Worm (Caenorhabditis elegans) whole organism, L4 larva: ENCODE measurements around the gene W02H3.1.

Experiments
- ama-1 ChIP-seq: fragments of 150-350 bp; optimal IDR thresholded peaks from 2 replicates; lab custom pipeline; 2014; ENCODE audit warnings: inconsistent platforms, mixed read lengths
- arid-1 ChIP-seq: fragments of 200-800 bp; sonication (Bioruptor generic); conservative IDR thresholded peaks from 2 replicates; pipeline ENCODE4 v1.3.6; 2022; ENCODE audit warnings: missing genetic modification reagents, missing genetic modification characterization, missing compliant biosample characterization
- ces-1 ChIP-seq: fragments of 150-350 bp; sonication (generic microtip); optimal IDR thresholded peaks from 4 replicates; lab custom pipeline; 2014; ENCODE audit warnings: missing biosample characterization, missing genetic modification reagents, missing genetic modification characterization
- daf-8 ChIP-seq: fragments of 200-800 bp; sonication (Bioruptor generic); IDR thresholded peaks from 2 replicates; pipeline ENCODE4 v1.3.6; 2022; ENCODE audit warnings: missing genetic modification characterization, missing compliant biosample characterization
- jun-1 ChIP-seq: fragments of 150-350 bp; optimal IDR thresholded peaks from 2 replicates; lab custom pipeline; 2014; ENCODE audit warnings: missing biosample characterization, missing genetic modification reagents, missing genetic modification characterization
- lin-1 ChIP-seq: fragments of 200-800 bp; sonication (Bioruptor generic); IDR thresholded peaks from 2 replicates; pipeline ENCODE4 v1.3.6; 2022; ENCODE audit warnings: missing genetic modification reagents, missing genetic modification characterization, missing compliant biosample characterization
- lir-3 ChIP-seq: sonication (generic microtip); optimal IDR thresholded peaks from 2 replicates; lab custom pipeline; 2016; ENCODE audit warnings: mild to moderate bottlenecking, missing genetic modification characterization, missing compliant biosample characterization
- nhr-237 ChIP-seq: sonication (generic microtip); optimal IDR thresholded peaks from 2 replicates; lab custom pipeline; 2017; ENCODE audit warnings: missing biosample characterization, missing genetic modification characterization
- nhr-48 ChIP-seq: sonication (generic microtip); optimal IDR thresholded peaks from 2 replicates; lab custom pipeline; 2016; ENCODE audit warnings: mild to moderate bottlenecking, missing genetic modification characterization, missing compliant biosample characterization
- nhr-6 ChIP-seq: fragments of 150-350 bp; optimal IDR thresholded peaks from 2 replicates; lab custom pipeline; 2014; ENCODE audit warnings: missing biosample characterization, missing genetic modification characterization
- snpc-4 ChIP-seq: fragments of 150-350 bp; optimal IDR thresholded peaks from 2 replicates; lab custom pipeline; 2014; ENCODE audit warnings: missing biosample characterization, missing genetic modification characterization
- ztf-11 ChIP-seq: fragments of 150-350 bp; optimal IDR thresholded peaks from 2 replicates; lab custom pipeline; 2014; ENCODE audit warnings: missing biosample characterization, missing genetic modification characterization

- TF ChIP-seq nhr-237 (tag; lab: Kevin White, UChicago) (no peak), ces-1 (no peak), nhr-48 (tag; lab: Kevin White, UChicago) (no peak), lir-3 (tag; lab: Kevin White, UChicago) (no peak), nhr-6 (tag; lab: Kevin White, UChicago) (no peak), daf-8 (no peak), ama-1 (lab: Kevin White, UChicago) (no peak), lin-1 (GFP tag; lab: Robert Waterston, UW) (no peak), jun-1 (tag; lab: Kevin White, UChicago) (no peak), arid-1 (GFP tag; lab: Robert Waterston, UW) (no peak), ztf-11 (tag; lab: Kevin White, UChicago) (no peak), snpc-4 (tag; lab: Kevin White, UChicago) (no peak)
Observed at ce11 chrX:11080170-11080728, 25.0 kb downstream of the W02H3.1 start, which contains the start of gene sulp-7.
